Worm (Caenorhabditis elegans): ENCODE data around the gene idpb-4.

The idpb-4 gene

ce11 chrII:8721955-8722524 is 15.3 kb downstream of the idpb-4 start, which contains the start of gene trcs-2:
Gene trcs-2 (plus strand): TSS chrII:8722474.
- TF ChIP-seq egl-43 (GFP tag; IDR thresholded peaks at IDR 0.05) (0 out of 2 replicates have a peak, but pooled peaks have one; percentile 16), duxl-1 (tag; optimal IDR thresholded peaks at IDR 0.05; ENCODE audit: poor library complexity) (no peak)

ce11 chrII:8717579-8717978 is 19.8 kb downstream of the idpb-4 start:
- TF ChIP-seq lin-15B (tag; optimal IDR thresholded peaks at IDR 0.05), result no peak
- TF ChIP-seq unc-62 (GFP tag; optimal IDR thresholded peaks at IDR 0.05 in 1 of 2), result peak in 1 of 2 experiments; percentile 37
- TF ChIP-seq unc-62 (tag; optimal IDR thresholded peaks at IDR 0.05), result no peak
- TF ChIP-seq ama-1 (optimal IDR thresholded peaks at IDR 0.05), result peak; percentile 14
- no peak for TF ChIP-seq daf-8 (GFP tag; IDR thresholded peaks at IDR 0.05)
- TF ChIP-seq nhr-48 (tag; optimal IDR thresholded peaks at IDR 0.05), result no peak
- TF ChIP-seq dmd-8 (GFP tag; IDR thresholded peaks at IDR 0.05), result no peak
- TF ChIP-seq mdl-1 (tag; optimal IDR thresholded peaks at IDR 0.05), result peak in 1 of 2 experiments; percentile 22
- peak; percentile 38 for TF ChIP-seq nhr-28 (tag; optimal IDR thresholded peaks at IDR 0.05)
- peak; percentile 14 for TF ChIP-seq hlh-11 (tag; optimal IDR thresholded peaks at IDR 0.05)

ce11 chrII:8716231-8716878 is 21.0 kb downstream of the idpb-4 start, which contains the start of the genes cyn-11 and T01B7.5:
Gene cyn-11 (minus strand): TSS chrII:8716281.
Gene T01B7.5 (plus strand): TSS chrII:8716828.
- TF ChIP-seq egl-27 (tag; optimal IDR thresholded peaks at IDR 0.05) (no peak), ceh-20 (GFP tag; IDR thresholded peaks at IDR 0.05) (no peak), lin-15B (tag; optimal IDR thresholded peaks at IDR 0.05) (no peak), hlh-30 (tag; optimal IDR thresholded peaks at IDR 0.05; ENCODE audit: insufficient read depth) (peak; percentile 1), snpc-1.2 (GFP tag; IDR thresholded peaks at IDR 0.05) (no peak), mdt-29 (GFP tag; IDR thresholded peaks at IDR 0.05) (no peak), fkh-10 (GFP tag; optimal IDR thresholded peaks at IDR 0.05) (no peak), jun-1 (tag; optimal IDR thresholded peaks at IDR 0.05) (no peak), nhr-25 (tag; optimal IDR thresholded peaks at IDR 0.05; ENCODE audit: borderline replicate concordance, insufficient read depth) (no peak), lsy-2 (tag; optimal IDR thresholded peaks at IDR 0.05) (peak in 1 of 2 experiments; percentile 55), dmd-8 (GFP tag; IDR thresholded peaks at IDR 0.05) (no peak), aly-2 (tag; optimal IDR thresholded peaks at IDR 0.05) (no peak), nhr-77 (tag; optimal IDR thresholded peaks at IDR 0.05) (no peak), vab-7 (GFP tag; IDR thresholded peaks at IDR 0.05) (no peak), mes-2 (tag; optimal IDR thresholded peaks at IDR 0.05; ENCODE audit: poor library complexity, severe bottlenecking) (peak; percentile 56), mep-1 (tag; optimal IDR thresholded peaks at IDR 0.05) (peak; percentile 39), D1046.2 (GFP tag; IDR thresholded peaks at IDR 0.05) (no peak), F37D6.2 (tag; optimal IDR thresholded peaks at IDR 0.05) (no peak), arid-1 (GFP tag; conservative IDR thresholded peaks at IDR 0.05) (no peak), madf-9 (GFP tag; conservative IDR thresholded peaks at IDR 0.05) (no peak), nhr-28 (tag; optimal IDR thresholded peaks at IDR 0.05) (peak; percentile 18), hlh-11 (tag; optimal IDR thresholded peaks at IDR 0.05) (peak; percentile 12), ceh-44 (GFP tag; IDR thresholded peaks at IDR 0.05) (no peak), mxl-3 (GFP tag; optimal IDR thresholded peaks at IDR 0.05) (no peak), nhr-11 (tag; optimal IDR thresholded peaks at IDR 0.05) (no peak), pqm-1 (tag; optimal IDR thresholded peaks at IDR 0.05) (no peak), unc-130 (GFP tag; optimal IDR thresholded peaks at IDR 0.05) (no peak), T20F7.1 (GFP tag; optimal IDR thresholded peaks at IDR 0.05) (no peak), gei-8 (GFP tag; optimal IDR thresholded peaks at IDR 0.05) (no peak), hmg-1.1 (GFP tag; IDR thresholded peaks at IDR 0.05) (no peak), cey-2 (tag; optimal IDR thresholded peaks at IDR 0.05; ENCODE audit: borderline replicate concordance, insufficient read depth) (no peak), nhr-6 (tag; optimal IDR thresholded peaks at IDR 0.05) (no peak), F49E8.2 (tag; optimal IDR thresholded peaks at IDR 0.05; ENCODE audit: borderline replicate concordance) (no peak), ZK546.5 (tag; optimal IDR thresholded peaks at IDR 0.05) (no peak), dmd-9 (GFP tag; IDR thresholded peaks at IDR 0.05) (no peak), ces-1 (GFP tag; optimal IDR thresholded peaks at IDR 0.05) (no peak), ceh-62 (tag; optimal IDR thresholded peaks at IDR 0.05) (no peak)

Measured in whole organism, L4 larva.